Worm (Caenorhabditis elegans): ENCODE data around the gene Y70C5A.4.
A peak's percentile ranks its signal among the peaks of the same experiment; 100 is the strongest.

Gene Y70C5A.4

DNA sequence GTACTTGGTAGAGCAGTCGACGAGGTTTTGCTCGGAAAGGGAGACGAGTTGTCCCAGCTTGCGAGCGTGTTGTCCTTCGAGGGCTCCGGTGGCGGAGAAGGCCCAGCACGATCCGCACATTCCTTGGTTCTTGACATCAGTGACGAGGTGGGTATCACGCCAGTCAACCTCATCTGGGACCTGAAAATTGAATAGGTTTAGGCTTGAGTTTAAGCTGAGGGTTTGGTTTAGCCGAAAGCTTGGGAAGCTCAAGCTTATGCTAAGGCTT lies 23.8 kb upstream of the Y70C5A.4 start:
- no peak for TF ChIP-seq C38D4.7 (GFP tag; optimal IDR thresholded peaks at IDR 0.05)
- no peak for TF ChIP-seq fkh-10 (GFP tag; optimal IDR thresholded peaks at IDR 0.05)
- peak; percentile 20 for TF ChIP-seq elt-4 (tag; optimal IDR thresholded peaks at IDR 0.05)
- no peak for TF ChIP-seq mec-3 (tag; optimal IDR thresholded peaks at IDR 0.05; ENCODE audit: borderline replicate concordance)
- TF ChIP-seq tbx-7 (tag; optimal IDR thresholded peaks at IDR 0.05): no peak
- no peak for TF ChIP-seq fax-1 (tag; optimal IDR thresholded peaks at IDR 0.05)
- TF ChIP-seq rnt-1 (tag; optimal IDR thresholded peaks at IDR 0.05): no peak

- TF ChIP-seq pha-2 (tag; optimal IDR thresholded peaks at IDR 0.05) (no peak), madf-2 (tag; optimal IDR thresholded peaks at IDR 0.05) (no peak), K09A11.1 (tag; optimal IDR thresholded peaks at IDR 0.05; ENCODE audit: insufficient read depth) (no peak), fkh-10 (GFP tag; optimal IDR thresholded peaks at IDR 0.05) (no peak), sdc-2 (tag; optimal IDR thresholded peaks at IDR 0.05) (no peak), ama-1 (optimal IDR thresholded peaks at IDR 0.05) (no peak), ceh-14 (tag; optimal IDR thresholded peaks at IDR 0.05) (no peak), elt-4 (tag; optimal IDR thresholded peaks at IDR 0.05) (no peak)
These were observed 23.0 kb upstream of the Y70C5A.4 start for ce11 chrV:16594514-16594913.

DNA sequence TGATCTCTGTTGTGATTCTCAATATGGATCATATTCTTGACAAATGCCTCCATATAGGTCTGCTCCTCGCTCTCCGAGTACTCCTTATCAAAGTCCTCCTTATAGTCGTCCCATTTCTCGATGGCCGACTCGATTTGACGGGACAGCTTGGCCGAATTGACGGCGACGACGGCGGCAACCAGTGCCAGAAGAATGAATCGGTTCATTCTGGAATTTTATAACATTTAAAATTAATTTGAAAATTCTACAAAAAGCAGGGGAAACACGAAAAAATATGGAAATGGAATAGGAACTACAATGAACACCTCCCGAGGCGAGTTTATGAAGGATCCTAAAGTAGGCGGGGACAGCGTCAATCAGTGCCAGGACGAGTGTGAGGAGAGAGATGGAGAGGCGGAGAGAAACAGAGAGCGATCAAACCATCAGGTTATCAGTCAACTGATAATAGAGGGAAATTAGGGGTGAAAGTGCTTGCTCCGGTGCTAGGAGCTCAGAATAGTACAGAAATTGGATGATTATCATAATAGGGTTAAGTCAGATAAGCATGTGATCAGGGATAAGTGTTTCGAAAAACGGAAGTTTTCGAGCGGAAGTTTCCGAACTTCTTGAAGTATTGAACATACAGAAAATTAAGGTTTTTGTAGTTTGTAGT lies 22.3 kb upstream of the Y70C5A.4 start, which contains the start of gene cpl-1:
TSS of gene cpl-1 (minus strand) at position 207 of the 652 bp plus-strand sequence.
- TF ChIP-seq unc-42 (tag; optimal IDR thresholded peaks at IDR 0.05) (no peak), elt-2 (tag; optimal IDR thresholded peaks at IDR 0.05) (peak; percentile 82), ttx-3 (tag; optimal IDR thresholded peaks at IDR 0.05) (no peak), C38D4.7 (GFP tag; optimal IDR thresholded peaks at IDR 0.05) (no peak), ztf-16 (tag; optimal IDR thresholded peaks at IDR 0.05) (no peak), ceh-22 (tag; optimal IDR thresholded peaks at IDR 0.05) (no peak), ceh-48 (tag; optimal IDR thresholded peaks at IDR 0.05) (no peak), madf-2 (tag; optimal IDR thresholded peaks at IDR 0.05) (no peak), mec-3 (tag; optimal IDR thresholded peaks at IDR 0.05; ENCODE audit: borderline replicate concordance) (no peak)

DNA sequence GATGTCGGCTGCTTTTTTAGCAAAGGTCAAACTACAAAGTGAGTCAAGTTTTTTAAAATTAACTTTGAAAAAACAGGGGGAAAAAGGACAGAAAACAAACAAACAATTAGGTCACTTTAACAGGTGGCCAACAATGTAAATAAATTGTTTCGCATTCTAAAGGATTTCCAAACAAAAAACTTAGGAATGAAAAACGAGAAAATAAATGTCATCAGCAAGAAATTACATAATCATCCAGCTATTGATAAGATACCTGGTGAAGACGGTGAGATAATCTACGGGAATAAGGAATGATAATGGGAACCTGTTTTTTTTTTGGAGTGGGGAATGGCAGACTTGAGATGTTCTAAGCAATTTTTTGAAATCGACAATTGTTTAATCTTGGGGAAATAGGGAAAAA lies 21.5 kb upstream of the Y70C5A.4 start:
- TF ChIP-seq pros-1 (tag; optimal IDR thresholded peaks at IDR 0.05): no peak
- TF ChIP-seq che-1 (tag; optimal IDR thresholded peaks at IDR 0.05): no peak
- TF ChIP-seq elt-2 (tag; optimal IDR thresholded peaks at IDR 0.05): peak; percentile 50

DNA sequence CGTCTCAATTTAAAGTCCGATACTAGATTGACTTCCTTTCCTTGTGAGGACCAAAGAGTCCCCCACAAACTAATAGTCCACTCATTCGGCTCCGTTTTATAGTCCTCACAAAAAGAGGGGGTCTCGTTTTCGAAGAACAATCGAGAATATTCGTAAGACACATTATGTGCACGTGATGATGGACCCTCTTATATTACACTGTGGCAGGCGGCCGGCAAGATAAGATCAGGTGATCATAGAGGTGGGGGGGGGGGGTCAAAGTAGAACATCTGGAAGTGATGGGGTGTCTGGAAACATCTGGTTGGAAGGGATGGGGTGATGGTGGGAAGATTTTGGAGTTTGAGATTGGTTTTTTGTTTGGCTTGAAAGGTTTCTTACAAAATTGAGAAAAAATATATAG lies 19.1 kb upstream of the Y70C5A.4 start:
- TF ChIP-seq ets-4 (tag; optimal IDR thresholded peaks at IDR 0.05) (no peak), ceh-45 (GFP tag; IDR thresholded peaks at IDR 0.05) (no peak), nhr-232 (tag; optimal IDR thresholded peaks at IDR 0.05) (no peak), pat-9 (tag; optimal IDR thresholded peaks at IDR 0.05) (peak; percentile 5), rnt-1 (tag; optimal IDR thresholded peaks at IDR 0.05) (peak; percentile 13), hlh-30 (tag; optimal IDR thresholded peaks at IDR 0.05; ENCODE audit: insufficient read depth) (peak; percentile 84), pha-2 (tag; optimal IDR thresholded peaks at IDR 0.05) (no peak), hlh-8 (tag; optimal IDR thresholded peaks at IDR 0.05) (peak; percentile 28)

DNA sequence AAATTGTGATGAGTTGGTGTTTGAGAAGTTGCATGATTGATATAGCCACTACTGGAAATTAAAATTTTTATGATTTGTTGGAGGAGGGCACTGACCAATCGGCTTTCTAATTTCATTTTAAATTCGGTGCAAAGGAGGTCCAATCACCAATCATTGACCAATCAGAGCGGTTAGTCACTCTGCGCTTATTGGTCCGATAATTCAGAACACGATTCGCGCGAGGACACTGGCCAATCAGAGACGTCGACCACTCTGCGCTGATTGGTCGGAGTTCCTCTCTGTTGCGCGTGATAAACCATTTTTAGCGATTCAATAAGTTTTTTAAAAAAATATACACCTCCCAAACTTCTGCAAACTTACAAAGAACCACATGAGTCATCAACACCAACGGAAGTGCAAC lies 17.7 kb upstream of the Y70C5A.4 start:
- TF ChIP-seq syd-9 (tag; optimal IDR thresholded peaks at IDR 0.05): no peak
- TF ChIP-seq nfya-1 (tag; optimal IDR thresholded peaks at IDR 0.05): peak; percentile 64

ce11 chrV:16600623-16601022 lies 16.9 kb upstream of the Y70C5A.4 start, which contains the start of gene T03E6.9:
T03E6.9 (minus strand) TSS chrV:16600723.
- TF ChIP-seq nhr-232 (tag; optimal IDR thresholded peaks at IDR 0.05): no peak
- no peak for TF ChIP-seq ceh-6 (GFP tag; optimal IDR thresholded peaks at IDR 0.05)
- no peak for TF ChIP-seq sdc-2 (tag; optimal IDR thresholded peaks at IDR 0.05)
- TF ChIP-seq unc-55 (GFP tag; optimal IDR thresholded peaks at IDR 0.05): no peak
- no peak for TF ChIP-seq unc-86 (tag; optimal IDR thresholded peaks at IDR 0.05)
- no peak for TF ChIP-seq K02D7.2 (tag; optimal IDR thresholded peaks at IDR 0.05)
- TF ChIP-seq pha-2 (tag; optimal IDR thresholded peaks at IDR 0.05): no peak
- no peak for TF ChIP-seq K09A11.1 (tag; optimal IDR thresholded peaks at IDR 0.05; ENCODE audit: insufficient read depth)
- TF ChIP-seq pqm-1 (tag; optimal IDR thresholded peaks at IDR 0.05): no peak
